Fruit fly (Drosophila melanogaster): ENCODE measurements around the gene Fatp1.

DNA sequence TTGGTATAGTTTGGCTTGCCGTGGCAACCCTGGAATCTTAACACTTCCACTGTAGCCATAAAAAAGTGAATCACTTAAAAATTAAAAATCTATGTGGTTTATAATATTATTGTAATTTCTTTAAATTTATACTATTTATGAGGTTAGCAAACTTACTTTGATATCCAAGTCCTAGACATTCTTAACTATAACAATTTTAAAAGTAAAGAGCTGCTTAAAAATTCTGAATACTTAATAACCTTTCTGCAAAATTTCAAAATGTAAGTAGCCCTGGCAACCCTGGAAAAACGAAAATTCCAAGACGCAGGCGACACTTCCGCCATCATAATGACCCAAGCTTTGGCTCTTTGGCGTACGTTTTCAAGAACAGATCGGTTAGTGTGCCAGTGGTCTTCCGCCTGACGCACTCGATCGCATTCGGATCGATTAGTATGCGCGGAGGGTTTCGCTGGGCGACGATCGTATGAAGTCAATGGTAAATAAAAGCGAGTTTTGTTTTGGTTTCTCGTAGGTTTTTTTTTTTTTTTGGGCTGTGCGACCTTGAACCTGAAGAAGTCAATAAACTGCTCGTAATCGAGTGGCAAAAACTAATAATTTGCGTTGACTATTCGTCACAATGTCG is 1.4 kb downstream of the Fatp1 start:
- TF ChIP-seq CG8478 (optimal IDR thresholded peaks at IDR 0.05) (no peak), usp (GFP tag; optimal IDR thresholded peaks at IDR 0.05) (no peak), Dll (optimal IDR thresholded peaks at IDR 0.05) (no peak), pan (optimal IDR thresholded peaks at IDR 0.05) (no peak), EcR (GFP tag; optimal IDR thresholded peaks at IDR 0.05) (no peak), psq (optimal IDR thresholded peaks at IDR 0.05) (no peak)

Measured in whole organism.